Worm (Caenorhabditis elegans) whole organism, L3 larva: ENCODE results near the gene Y66C5A.2.

Experiments
- R02D3.7 ChIP-seq: fragments of 150-350 bp; optimal IDR thresholded peaks from 2 replicates; lab custom pipeline; 2014; ENCODE audit warnings: missing biosample characterization, missing genetic modification characterization
- ZK546.5 ChIP-seq: sonication (generic microtip); optimal IDR thresholded peaks from 2 replicates; lab custom pipeline; 2017; ENCODE audit warnings: missing biosample characterization, missing genetic modification characterization
- ama-1 ChIP-seq: fragments of 150-350 bp; optimal IDR thresholded peaks from 2 replicates; lab custom pipeline; 2018
- ceh-16 ChIP-seq: sonication (generic microtip); optimal IDR thresholded peaks from 2 replicates; lab custom pipeline; 2017; ENCODE audit warnings: missing biosample characterization, missing genetic modification characterization
- ceh-28 ChIP-seq: fragments of 150-350 bp; optimal IDR thresholded peaks from 2 replicates; lab custom pipeline; 2014; ENCODE audit warnings: missing biosample characterization, missing genetic modification reagents, missing genetic modification characterization
- ceh-82 ChIP-seq: fragments of 150-350 bp; optimal IDR thresholded peaks from 2 replicates; lab custom pipeline; 2014; ENCODE audit warnings: missing biosample characterization, missing genetic modification characterization
- daf-12 ChIP-seq: fragments of 150-350 bp; optimal IDR thresholded peaks from 2 replicates; lab custom pipeline; 2014; ENCODE audit warnings: missing biosample characterization, missing genetic modification reagents, missing genetic modification characterization
- egl-27 ChIP-seq: sonication (generic microtip); optimal IDR thresholded peaks from 4 replicates; lab custom pipeline; 2017; ENCODE audit warnings: missing biosample characterization, missing genetic modification reagents, missing genetic modification characterization
- egl-5 ChIP-seq: fragments of 150-350 bp; optimal IDR thresholded peaks from 2 replicates; lab custom pipeline; 2017; ENCODE audit warnings: missing biosample characterization, missing genetic modification reagents, missing genetic modification characterization, inconsistent platforms
- elt-1 ChIP-seq: fragments of 150-350 bp; optimal IDR thresholded peaks from 2 replicates; lab custom pipeline; 2014; ENCODE audit warnings: missing biosample characterization, missing genetic modification characterization
- elt-2 ChIP-seq: sonication (generic microtip); optimal IDR thresholded peaks from 2 replicates; lab custom pipeline; 2016; ENCODE audit warnings: missing genetic modification reagents, mild to moderate bottlenecking, missing genetic modification characterization, missing compliant biosample characterization
- elt-3 ChIP-seq, 3 experiments: fragments of 150-350 bp in 1 of 3; sonication (generic microtip) in 2 of 3; optimal IDR thresholded peaks; 2 replicates in 2 of 3; 4 replicates in 1 of 3; lab custom pipeline; 2014 to 2017; ENCODE audit warnings: missing biosample characterization in 3 of 3, missing genetic modification characterization in 3 of 3
- fkh-10 ChIP-seq: sonication (generic microtip); optimal IDR thresholded peaks from 2 replicates; lab custom pipeline; 2017; ENCODE audit warnings: missing biosample characterization, missing genetic modification reagents, missing genetic modification characterization
- hmg-11 ChIP-seq: sonication (generic microtip); optimal IDR thresholded peaks from 2 replicates; lab custom pipeline; 2016; ENCODE audit warnings: missing genetic modification characterization, missing compliant biosample characterization
- jun-1 ChIP-seq: fragments of 150-350 bp; optimal IDR thresholded peaks from 2 replicates; lab custom pipeline; 2014; ENCODE audit warnings: missing biosample characterization, missing genetic modification reagents, missing genetic modification characterization
- lin-15B ChIP-seq: fragments of 150-350 bp; optimal IDR thresholded peaks from 2 replicates; lab custom pipeline; 2014; ENCODE audit warnings: missing biosample characterization, missing genetic modification characterization
- lin-39 ChIP-seq: fragments of 150-350 bp; optimal IDR thresholded peaks from 2 replicates; lab custom pipeline; 2018; ENCODE audit warnings: missing biosample characterization, missing genetic modification reagents, missing genetic modification characterization
- lsy-12 ChIP-seq: sonication (generic microtip); optimal IDR thresholded peaks from 2 replicates; lab custom pipeline; 2016; ENCODE audit warnings: mild to moderate bottlenecking, missing genetic modification characterization, missing compliant biosample characterization
- mdl-1 ChIP-seq: fragments of 150-350 bp; optimal IDR thresholded peaks from 2 replicates; lab custom pipeline; 2014; ENCODE audit warnings: missing biosample characterization, missing genetic modification characterization
- mml-1 ChIP-seq: fragments of 150-350 bp; sonication (generic microtip); optimal IDR thresholded peaks from 3 replicates; lab custom pipeline; 2014; ENCODE audit warnings: missing biosample characterization, missing genetic modification characterization
- nfya-1 ChIP-seq: sonication (generic microtip); optimal IDR thresholded peaks from 2 replicates; lab custom pipeline; 2017; ENCODE audit warnings: missing genetic modification characterization, mild to moderate bottlenecking, missing compliant biosample characterization, antibody characterized with exemption, moderate library complexity; ENCODE audit not compliant: insufficient read depth
- nhr-23 ChIP-seq: fragments of 150-350 bp; optimal IDR thresholded peaks from 2 replicates; lab custom pipeline; 2014; ENCODE audit warnings: missing biosample characterization, missing genetic modification reagents, missing genetic modification characterization
- nhr-25 ChIP-seq: sonication (generic microtip); optimal IDR thresholded peaks from 2 replicates; lab custom pipeline; 2017; ENCODE audit warnings: missing biosample characterization, missing genetic modification characterization
- nhr-28 ChIP-seq: fragments of 150-350 bp; optimal IDR thresholded peaks from 2 replicates; lab custom pipeline; 2014; ENCODE audit warnings: missing biosample characterization, missing genetic modification characterization
- nhr-43 ChIP-seq: sonication (generic microtip); optimal IDR thresholded peaks from 2 replicates; lab custom pipeline; 2016; ENCODE audit warnings: mild to moderate bottlenecking, missing genetic modification characterization, missing compliant biosample characterization; ENCODE audit not compliant: poor library complexity, severe bottlenecking
- nhr-67 ChIP-seq: fragments of 150-350 bp; optimal IDR thresholded peaks from 2 replicates; lab custom pipeline; 2014; ENCODE audit warnings: missing biosample characterization, missing genetic modification characterization
- nhr-76 ChIP-seq: fragments of 150-350 bp; sonication (generic microtip); optimal IDR thresholded peaks from 5 replicates; lab custom pipeline; 2014; ENCODE audit warnings: missing biosample characterization, missing genetic modification characterization
- nhr-77 ChIP-seq: fragments of 150-350 bp; optimal IDR thresholded peaks from 2 replicates; lab custom pipeline; 2014; ENCODE audit warnings: missing biosample characterization, missing genetic modification characterization
- pha-4 ChIP-seq: fragments of 150-350 bp; optimal IDR thresholded peaks from 2 replicates; lab custom pipeline; 2014; ENCODE audit warnings: missing biosample characterization, missing genetic modification reagents, missing genetic modification characterization
- pqm-1 ChIP-seq: fragments of 150-350 bp; optimal IDR thresholded peaks from 2 replicates; lab custom pipeline; 2017; ENCODE audit warnings: missing biosample characterization, missing genetic modification characterization, inconsistent platforms
- sea-2 ChIP-seq: fragments of 150-350 bp; sonication (generic microtip); optimal IDR thresholded peaks from 4 replicates; lab custom pipeline; 2014; ENCODE audit warnings: missing biosample characterization, missing genetic modification reagents, missing genetic modification characterization
- skn-1 ChIP-seq: fragments of 150-350 bp; optimal IDR thresholded peaks from 2 replicates; lab custom pipeline; 2014; ENCODE audit warnings: missing biosample characterization, missing genetic modification characterization
- snpc-4 ChIP-seq: fragments of 150-350 bp; optimal IDR thresholded peaks from 2 replicates; lab custom pipeline; 2014; ENCODE audit warnings: missing biosample characterization, missing genetic modification characterization
- tbx-2 ChIP-seq: sonication (generic microtip); optimal IDR thresholded peaks from 2 replicates; lab custom pipeline; 2016; ENCODE audit warnings: mild to moderate bottlenecking, missing genetic modification characterization, missing compliant biosample characterization
- zag-1 ChIP-seq: fragments of 150-350 bp; optimal IDR thresholded peaks from 2 replicates; lab custom pipeline; 2014; ENCODE audit warnings: missing biosample characterization, missing genetic modification characterization
- ztf-11 ChIP-seq: fragments of 150-350 bp; optimal IDR thresholded peaks from 2 replicates; lab custom pipeline; 2014; ENCODE audit warnings: missing biosample characterization, missing genetic modification characterization

The Y66C5A.2 gene

DNA sequence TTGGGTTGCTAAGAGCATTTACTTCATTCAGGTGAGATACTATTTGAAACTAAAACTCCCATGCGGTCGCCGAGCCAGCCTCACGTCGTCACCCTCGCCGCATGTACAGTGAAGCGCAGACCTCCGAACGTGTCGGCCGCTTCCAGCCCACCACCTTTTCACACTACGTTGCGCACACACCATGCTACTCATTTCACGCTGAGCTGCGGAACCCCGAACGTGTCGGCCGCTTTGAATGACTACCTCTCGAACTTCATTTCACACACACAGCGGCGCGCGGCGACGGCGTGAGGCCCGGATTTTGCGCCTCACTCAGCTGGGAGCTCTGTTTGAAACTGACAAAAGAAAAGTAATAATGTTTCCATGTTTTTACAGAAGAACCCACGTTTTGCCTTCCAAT lies 21.1 kb downstream of the Y66C5A.2 start:
- TF ChIP-seq snpc-4 (peak; percentile 11), ZK546.5 (tag; lab: Kevin White, UChicago) (no peak)

DNA sequence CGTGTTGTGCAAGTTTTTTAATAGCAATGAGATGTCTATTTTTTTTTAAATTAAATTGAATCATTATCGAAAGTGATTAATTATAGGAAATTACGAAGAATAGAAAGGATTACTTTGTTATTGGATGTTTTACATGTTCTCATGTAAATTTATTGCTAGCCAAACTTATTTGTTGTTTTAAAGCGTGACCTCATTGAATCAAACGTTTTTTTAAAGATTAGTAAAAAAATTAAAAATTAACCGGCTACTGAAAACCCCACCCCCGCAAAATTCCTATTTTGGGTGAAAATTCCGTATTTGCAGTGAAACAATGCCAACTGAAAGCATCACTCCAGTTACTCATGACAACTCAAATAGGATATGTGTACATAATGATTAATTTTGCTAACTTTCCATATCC lies 24.3 kb downstream of the Y66C5A.2 start, which contains the start of gene M163.8:
Gene M163.8 (plus strand): TSS at position 301 of the 400 bp plus-strand sequence.
- TF ChIP-seq daf-12 (tag; lab: Kevin White, UChicago) (no peak), egl-5 (tag; lab: Kevin White, UChicago) (no peak), ceh-28 (tag; lab: Kevin White, UChicago) (no peak), pqm-1 (tag; lab: Kevin White, UChicago) (no peak), nhr-25 (tag; lab: Kevin White, UChicago) (no peak), nhr-67 (tag; lab: Kevin White, UChicago) (no peak), ceh-16 (tag; lab: Kevin White, UChicago) (no peak), sea-2 (no peak)

DNA sequence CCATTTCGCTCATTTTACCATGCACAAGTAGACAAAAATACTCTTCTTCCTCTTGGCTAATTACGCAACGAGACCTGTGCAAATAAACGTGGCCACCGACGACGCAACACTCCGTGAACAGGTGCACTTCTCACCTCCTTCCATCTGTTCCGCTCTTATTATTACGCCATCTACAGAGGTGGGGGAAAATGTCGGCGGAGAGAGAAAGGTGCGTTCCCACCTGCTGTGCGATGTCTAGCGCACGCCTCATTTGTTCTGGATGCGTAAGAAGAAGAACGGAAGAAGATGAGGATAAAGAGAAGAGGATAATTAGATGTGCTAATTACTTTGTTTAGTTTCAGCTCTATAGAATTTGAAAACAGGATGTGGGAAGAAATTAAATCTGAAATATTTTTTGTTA lies 26.0 kb downstream of the Y66C5A.2 start:
- no peak for TF ChIP-seq ztf-11
- no peak for TF ChIP-seq nfya-1 (tag; lab: Kevin White, UChicago)
- TF ChIP-seq jun-1 (tag; lab: Kevin White, UChicago): no peak
- no peak for TF ChIP-seq tbx-2 (tag; lab: Kevin White, UChicago)
- no peak for TF ChIP-seq snpc-4
- TF ChIP-seq ama-1: no peak

DNA sequence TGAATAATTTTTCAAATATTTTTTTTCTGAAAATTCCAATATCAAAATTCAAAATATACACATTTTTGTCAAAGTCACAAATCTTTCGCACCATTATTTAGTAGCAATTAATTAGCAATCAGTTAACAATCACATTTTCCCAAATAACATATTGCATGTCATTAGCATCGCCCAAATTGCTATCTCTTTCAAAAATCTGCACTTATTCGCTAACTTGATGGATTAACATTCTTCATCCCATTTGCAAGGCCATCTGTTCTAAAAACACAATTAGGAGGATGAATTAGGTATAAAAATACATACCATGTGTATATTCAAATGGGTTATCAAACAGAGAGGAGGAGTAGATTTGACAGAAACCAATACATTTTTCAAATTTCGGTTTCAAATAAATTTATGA lies 26.8 kb downstream of the Y66C5A.2 start:
- no peak for TF ChIP-seq mdl-1
- no peak for TF ChIP-seq lin-15B (tag; lab: Kevin White, UChicago)
- TF ChIP-seq nhr-25 (tag; lab: Kevin White, UChicago): peak; percentile 68
- TF ChIP-seq mml-1: no peak
- peak; percentile 29 for TF ChIP-seq elt-1
- no peak for TF ChIP-seq ztf-11
- TF ChIP-seq elt-3 (tag; optimal IDR thresholded peaks at IDR 0.05; lab: Kevin White, UChicago): no peak
- TF ChIP-seq ceh-28 (tag; lab: Kevin White, UChicago): no peak
- no peak for TF ChIP-seq fkh-10 (GFP tag; lab: Kevin White, UChicago)
- TF ChIP-seq lsy-12 (tag; lab: Kevin White, UChicago): no peak
- TF ChIP-seq zag-1 (tag; lab: Kevin White, UChicago): no peak

DNA sequence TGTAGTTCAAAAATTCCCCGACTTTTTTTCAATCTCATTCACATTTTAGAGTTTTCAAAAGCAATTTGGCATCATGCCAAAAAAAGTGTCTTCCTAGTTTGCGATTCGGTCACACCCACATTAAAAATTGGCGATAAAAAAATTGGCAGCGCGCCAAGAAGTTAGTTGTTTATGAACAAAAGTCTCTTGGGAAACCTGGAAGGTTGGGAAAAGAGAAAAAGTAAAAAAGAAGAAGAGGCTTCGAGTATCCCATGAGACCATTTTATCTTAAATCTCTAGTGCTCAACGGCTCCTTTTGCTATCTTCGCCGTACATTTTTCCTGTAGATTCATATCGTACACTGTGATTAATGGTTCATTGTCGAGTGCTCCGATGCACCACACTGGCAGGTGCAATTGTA lies 27.3 kb downstream of the Y66C5A.2 start:
- TF ChIP-seq lin-39 (peak; percentile 25), jun-1 (tag; lab: Kevin White, UChicago) (no peak), elt-1 (peak; percentile 66)

DNA sequence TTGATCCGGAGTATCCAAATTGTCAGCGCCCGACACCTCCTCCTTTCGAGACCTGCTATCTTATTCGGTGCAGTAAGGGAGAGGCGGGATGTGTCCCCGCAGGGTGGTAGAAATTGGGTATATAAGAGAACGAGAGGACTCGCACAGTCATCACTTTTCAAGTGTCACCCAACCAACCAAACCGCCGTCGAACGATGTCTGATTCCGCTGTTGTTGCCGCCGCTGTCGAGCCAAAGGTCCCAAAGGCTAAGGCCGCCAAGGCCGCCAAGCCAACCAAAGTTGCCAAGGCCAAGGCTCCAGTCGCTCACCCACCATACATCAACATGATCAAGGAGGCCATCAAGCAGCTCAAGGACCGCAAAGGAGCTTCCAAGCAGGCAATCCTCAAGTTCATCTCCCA lies 29.4 kb downstream of the Y66C5A.2 start, which contains the start of gene his-24:
Gene his-24 (plus strand): TSS at position 150 of the 400 bp plus-strand sequence.
- TF ChIP-seq nhr-67 (tag; lab: Kevin White, UChicago) (no peak), jun-1 (tag; lab: Kevin White, UChicago) (peak; percentile 60), lsy-12 (tag; lab: Kevin White, UChicago) (peak; percentile 75), snpc-4 (peak; percentile 33), tbx-2 (tag; lab: Kevin White, UChicago) (peak; percentile 18), nhr-43 (tag; lab: Kevin White, UChicago) (peak; percentile 60), nhr-23 (tag; lab: Kevin White, UChicago) (peak; percentile 86), R02D3.7 (tag; lab: Kevin White, UChicago) (peak; percentile 16), mml-1 (no peak), nhr-77 (tag; lab: Kevin White, UChicago) (peak; percentile 3), fkh-10 (GFP tag; lab: Kevin White, UChicago) (no peak), skn-1 (tag; lab: Kevin White, UChicago) (peak; percentile 82), ama-1 (peak; percentile 91), pha-4 (peak; percentile 81), elt-3 (tag; optimal IDR thresholded peaks at IDR 0.05; lab: Kevin White, UChicago) (peak in 1 of 3 experiments; percentile 10), elt-1 (peak; percentile 7), egl-27 (peak; percentile 49), hmg-11 (peak; percentile 56), nfya-1 (tag; lab: Kevin White, UChicago) (peak; percentile 72), lin-39 (peak; percentile 92), nhr-76 (no peak), nhr-25 (tag; lab: Kevin White, UChicago) (peak; percentile 94), elt-2 (tag; lab: Kevin White, UChicago) (peak; percentile 59), ceh-82 (tag; lab: Kevin White, UChicago) (peak; percentile 38), nhr-28 (tag; lab: Kevin White, UChicago) (no peak)
